Worm (Caenorhabditis elegans) whole organism, L4 larva: ENCODE data around the gene Y67D8B.1.

ENCODE experiments used
- D1046.2 ChIP-seq: fragments of 200-800 bp; sonication (Bioruptor generic); IDR thresholded peaks from 2 replicates; pipeline ENCODE4 v1.3.6; 2022; ENCODE audit warnings: missing genetic modification characterization, missing compliant biosample characterization
- T20F7.1 ChIP-seq: fragments of 200-800 bp; sonication (Bioruptor generic); optimal IDR thresholded peaks from 2 replicates; lab custom pipeline; 2018; ENCODE audit warnings: mild to moderate bottlenecking, missing genetic modification characterization, missing compliant biosample characterization
- ZK337.2 ChIP-seq: fragments of 200-800 bp; sonication (Bioruptor generic); IDR thresholded peaks from 2 replicates; pipeline ENCODE4 v1.3.6; 2022; ENCODE audit warnings: missing genetic modification reagents, missing genetic modification characterization, missing compliant biosample characterization
- ZK546.5 ChIP-seq, 2 experiments: sonication (generic microtip); optimal IDR thresholded peaks; 2 replicates each; lab custom pipeline; 2017; ENCODE audit warnings: missing biosample characterization in 2 of 2, missing genetic modification characterization in 2 of 2
- aha-1 ChIP-seq: fragments of 150-350 bp; peaks from one replicate; lab custom pipeline; 2014; ENCODE audit warnings: missing biosample characterization, missing genetic modification characterization
- ama-1 ChIP-seq: fragments of 150-350 bp; optimal IDR thresholded peaks from 2 replicates; lab custom pipeline; 2014; ENCODE audit warnings: inconsistent platforms, mixed read lengths
- attf-4 ChIP-seq: sonication (generic microtip); optimal IDR thresholded peaks from 3 replicates; lab custom pipeline; 2017; ENCODE audit warnings: missing biosample characterization, missing genetic modification characterization
- ceh-20 ChIP-seq: fragments of 200-800 bp; sonication (Bioruptor generic); IDR thresholded peaks from 2 replicates; pipeline ENCODE4 v1.3.6; 2022; ENCODE audit warnings: missing genetic modification reagents, missing genetic modification characterization, missing compliant biosample characterization
- ceh-28 ChIP-seq: fragments of 150-350 bp; optimal IDR thresholded peaks from 2 replicates; lab custom pipeline; 2014; ENCODE audit warnings: missing biosample characterization, missing genetic modification reagents, missing genetic modification characterization
- ceh-44 ChIP-seq: fragments of 200-800 bp; sonication (Bioruptor generic); IDR thresholded peaks from 2 replicates; pipeline ENCODE4 v1.3.6; 2022; ENCODE audit warnings: missing genetic modification reagents, missing genetic modification characterization, missing compliant biosample characterization
- ceh-82 ChIP-seq: sonication (generic microtip); optimal IDR thresholded peaks from 2 replicates; lab custom pipeline; 2017; ENCODE audit warnings: missing biosample characterization, missing genetic modification characterization
- cey-2 ChIP-seq: sonication (generic microtip); optimal IDR thresholded peaks from 3 replicates; lab custom pipeline; 2017; ENCODE audit warnings: missing genetic modification characterization, mild to moderate bottlenecking, missing compliant biosample characterization, antibody characterized with exemption, borderline replicate concordance; ENCODE audit not compliant: insufficient read depth
- ctbp-1 ChIP-seq: fragments of 200-800 bp; sonication (Bioruptor generic); IDR thresholded peaks from 2 replicates; pipeline ENCODE4 v1.3.6; 2022; ENCODE audit warnings: missing genetic modification reagents, missing genetic modification characterization, missing compliant biosample characterization
- daf-16 ChIP-seq, 3 experiments: sonication (generic microtip); optimal IDR thresholded peaks; 2 replicates each; lab custom pipeline; 2016 to 2017; ENCODE audit warnings: missing genetic modification characterization in 3 of 3, missing genetic modification reagents in 3 of 3, mild to moderate bottlenecking in 2 of 3, missing compliant biosample characterization in 2 of 3, missing biosample characterization in 1 of 3, moderate library complexity in 1 of 3
- dmd-9 ChIP-seq: fragments of 200-800 bp; sonication (Bioruptor generic); IDR thresholded peaks from 2 replicates; pipeline ENCODE4 v1.3.6; 2022; ENCODE audit warnings: missing genetic modification reagents, missing genetic modification characterization, missing compliant biosample characterization
- dpl-1 ChIP-seq: fragments of 150-350 bp; optimal IDR thresholded peaks from 2 replicates; lab custom pipeline; 2014; ENCODE audit warnings: missing biosample characterization, missing genetic modification reagents, missing genetic modification characterization
- duxl-1 ChIP-seq: sonication (generic microtip); optimal IDR thresholded peaks from 2 replicates; lab custom pipeline; 2016; ENCODE audit warnings: mild to moderate bottlenecking, missing genetic modification characterization, moderate library complexity, missing compliant biosample characterization; ENCODE audit not compliant: poor library complexity
- egl-43 ChIP-seq: fragments of 200-800 bp; sonication (Bioruptor generic); IDR thresholded peaks from 2 replicates; pipeline ENCODE4 v1.3.6; 2022; ENCODE audit warnings: missing genetic modification reagents, missing genetic modification characterization, missing compliant biosample characterization
- hif-1 ChIP-seq, 2 experiments: sonication (generic microtip); optimal IDR thresholded peaks; 2 replicates each; lab custom pipeline; 2016 to 2017; ENCODE audit warnings: missing compliant biosample characterization in 2 of 2, missing genetic modification characterization in 2 of 2, missing genetic modification reagents in 2 of 2, missing genotype in 2 of 2, mild to moderate bottlenecking in 1 of 2
- hlh-11 ChIP-seq: fragments of 200-800 bp; sonication (Bioruptor generic); optimal IDR thresholded peaks from 2 replicates; lab custom pipeline; 2018; ENCODE audit warnings: mild to moderate bottlenecking, missing genetic modification characterization, missing compliant biosample characterization
- hmg-1.1 ChIP-seq: fragments of 200-800 bp; sonication (Bioruptor generic); IDR thresholded peaks from 2 replicates; pipeline ENCODE4 v1.3.6; 2022; ENCODE audit warnings: missing genetic modification reagents, missing genetic modification characterization, missing compliant biosample characterization
- jun-1 ChIP-seq: fragments of 150-350 bp; optimal IDR thresholded peaks from 2 replicates; lab custom pipeline; 2014; ENCODE audit warnings: missing biosample characterization, missing genetic modification reagents, missing genetic modification characterization
- lin-15B ChIP-seq: fragments of 150-350 bp; sonication (generic microtip); optimal IDR thresholded peaks from 3 replicates; lab custom pipeline; 2014; ENCODE audit warnings: missing biosample characterization, missing genetic modification characterization
- lin-38 ChIP-seq: fragments of 200-800 bp; sonication (Bioruptor generic); IDR thresholded peaks from 2 replicates; pipeline ENCODE4 v1.3.6; 2022; ENCODE audit warnings: missing genetic modification reagents, missing genetic modification characterization, missing compliant biosample characterization
- lir-3 ChIP-seq: sonication (generic microtip); optimal IDR thresholded peaks from 2 replicates; lab custom pipeline; 2016; ENCODE audit warnings: mild to moderate bottlenecking, missing genetic modification characterization, missing compliant biosample characterization
- madf-5 ChIP-seq, 2 experiments: fragments of 200-800 bp; sonication (Bioruptor generic); IDR thresholded peaks; 2 replicates each; pipeline ENCODE4 v1.3.6; 2022; ENCODE audit warnings: missing compliant biosample characterization in 2 of 2, missing genetic modification characterization in 2 of 2
- madf-9 ChIP-seq: fragments of 200-800 bp; sonication (Bioruptor generic); conservative IDR thresholded peaks from 2 replicates; pipeline ENCODE4 v1.3.6; 2022; ENCODE audit warnings: missing genetic modification reagents, missing genetic modification characterization, missing compliant biosample characterization
- mdl-1 ChIP-seq, 2 experiments: fragments of 150-350 bp in 1 of 2; sonication (generic microtip) in 1 of 2; optimal IDR thresholded peaks; 2 replicates each; lab custom pipeline; 2014 to 2017; ENCODE audit warnings: missing biosample characterization in 2 of 2, missing genetic modification characterization in 2 of 2
- mdt-29 ChIP-seq: fragments of 200-800 bp; sonication (Bioruptor generic); IDR thresholded peaks from 2 replicates; pipeline ENCODE4 v1.3.6; 2022; ENCODE audit warnings: missing genetic modification reagents, missing genetic modification characterization, missing compliant biosample characterization
- mep-1 ChIP-seq: fragments of 150-350 bp; sonication (generic microtip); optimal IDR thresholded peaks from 3 replicates; lab custom pipeline; 2014; ENCODE audit warnings: missing biosample characterization, missing genetic modification characterization
- mxl-2 ChIP-seq: fragments of 200-800 bp; sonication (Bioruptor generic); conservative IDR thresholded peaks from 2 replicates; pipeline ENCODE4 v1.3.6; 2022; ENCODE audit warnings: missing genetic modification reagents, missing genetic modification characterization, missing compliant biosample characterization
- nhr-10 ChIP-seq: fragments of 150-350 bp; optimal IDR thresholded peaks from 2 replicates; lab custom pipeline; 2014; ENCODE audit warnings: missing biosample characterization, missing genetic modification characterization
- nhr-11 ChIP-seq: fragments of 150-350 bp; optimal IDR thresholded peaks from 2 replicates; lab custom pipeline; 2014; ENCODE audit warnings: missing biosample characterization, missing genetic modification characterization
- nhr-48 ChIP-seq: sonication (generic microtip); optimal IDR thresholded peaks from 2 replicates; lab custom pipeline; 2016; ENCODE audit warnings: mild to moderate bottlenecking, missing genetic modification characterization, missing compliant biosample characterization
- nhr-6 ChIP-seq: fragments of 150-350 bp; optimal IDR thresholded peaks from 2 replicates; lab custom pipeline; 2014; ENCODE audit warnings: missing biosample characterization, missing genetic modification characterization
- pqm-1 ChIP-seq: sonication (generic microtip); optimal IDR thresholded peaks from 2 replicates; lab custom pipeline; 2017; ENCODE audit warnings: missing biosample characterization, missing genetic modification characterization
- rbr-2 ChIP-seq: sonication (generic microtip); optimal IDR thresholded peaks from 2 replicates; lab custom pipeline; 2016; ENCODE audit warnings: missing genotype, missing genetic modification characterization, missing compliant biosample characterization
- sdz-12 ChIP-seq: fragments of 200-800 bp; sonication (Bioruptor generic); optimal IDR thresholded peaks from 2 replicates; lab custom pipeline; 2018; ENCODE audit warnings: mild to moderate bottlenecking, missing genetic modification characterization, missing compliant biosample characterization
- set-16 ChIP-seq: fragments of 200-800 bp; sonication (Bioruptor generic); IDR thresholded peaks from 2 replicates; pipeline ENCODE4 v1.3.6; 2022; ENCODE audit warnings: missing genetic modification reagents, missing genetic modification characterization, missing compliant biosample characterization
- snpc-4 ChIP-seq: fragments of 150-350 bp; optimal IDR thresholded peaks from 2 replicates; lab custom pipeline; 2014; ENCODE audit warnings: missing biosample characterization, missing genetic modification characterization
- unc-62 ChIP-seq, 3 experiments: fragments of 150-350 bp in 1 of 3; sonication (generic microtip); optimal IDR thresholded peaks in 2 of 3; peaks in 1 of 3; 1 replicate in 1 of 3; 2 replicates in 2 of 3; lab custom pipeline; 2014 to 2017; ENCODE audit warnings: missing biosample characterization in 3 of 3, missing genetic modification characterization in 3 of 3, missing genetic modification reagents in 3 of 3, missing genotype in 1 of 3
- zfp-3 ChIP-seq: fragments of 200-800 bp; sonication (Bioruptor generic); conservative IDR thresholded peaks from 2 replicates; pipeline ENCODE4 v1.3.6; 2022; ENCODE audit warnings: missing genetic modification reagents, missing genetic modification characterization, missing compliant biosample characterization
- zip-2 ChIP-seq: fragments of 150-350 bp; optimal IDR thresholded peaks from 2 replicates; lab custom pipeline; 2014; ENCODE audit warnings: missing biosample characterization, missing genetic modification characterization
- ztf-11 ChIP-seq: fragments of 150-350 bp; optimal IDR thresholded peaks from 2 replicates; lab custom pipeline; 2014; ENCODE audit warnings: missing biosample characterization, missing genetic modification characterization
- ztf-7 ChIP-seq: fragments of 150-350 bp; optimal IDR thresholded peaks from 2 replicates; lab custom pipeline; 2014; ENCODE audit warnings: missing biosample characterization, missing genetic modification characterization

Gene Y67D8B.1

ce11 chrIV:3166896-3167295, 5.5 kb downstream of the Y67D8B.1 start (continued):
- TF ChIP-seq rbr-2 (tag; lab: Kevin White, UChicago) (no peak), mxl-2 (GFP tag; lab: Robert Waterston, UW) (no peak), dmd-9 (GFP tag; lab: Robert Waterston, UW) (no peak), T20F7.1 (no peak), egl-43 (GFP tag; lab: Robert Waterston, UW) (no peak), lin-15B (tag; lab: Kevin White, UChicago) (no peak), jun-1 (tag; lab: Kevin White, UChicago) (no peak), ama-1 (lab: Kevin White, UChicago) (no peak), hif-1 (tag; optimal IDR thresholded peaks at IDR 0.05; lab: Kevin White, UChicago) (no peak), nhr-48 (no peak), ztf-11 (tag; lab: Kevin White, UChicago) (no peak), zfp-3 (GFP tag; lab: Robert Waterston, UW) (no peak)

- TF ChIP-seq mdt-29 (GFP tag; lab: Robert Waterston, UW), result no peak
- no peak for TF ChIP-seq ZK546.5 (tag; optimal IDR thresholded peaks at IDR 0.05; lab: Kevin White, UChicago)
- TF ChIP-seq zip-2 (tag; lab: Kevin White, UChicago), result no peak
- TF ChIP-seq duxl-1, result no peak
- no peak for TF ChIP-seq zfp-3 (GFP tag; lab: Robert Waterston, UW)
- TF ChIP-seq rbr-2 (tag; lab: Kevin White, UChicago), result no peak
- no peak for TF ChIP-seq dpl-1 (GFP tag; lab: Kevin White, UChicago)
- no peak for TF ChIP-seq snpc-4 (tag; lab: Kevin White, UChicago)
- no peak for TF ChIP-seq madf-5 (GFP tag; IDR thresholded peaks at IDR 0.05; lab: Robert Waterston, UW)
- TF ChIP-seq dmd-9 (GFP tag; lab: Robert Waterston, UW), result no peak
- TF ChIP-seq ztf-11 (tag; lab: Kevin White, UChicago), result no peak
- no peak for TF ChIP-seq mdl-1 (tag; optimal IDR thresholded peaks at IDR 0.05; lab: Kevin White, UChicago)
- no peak for TF ChIP-seq ztf-7
- no peak for TF ChIP-seq madf-9 (GFP tag; lab: Robert Waterston, UW)
Observed at ce11 chrIV:3165365-3165764, 7.0 kb downstream of the Y67D8B.1 start.

- no peak for TF ChIP-seq lin-38 (GFP tag; lab: Robert Waterston, UW)
- TF ChIP-seq egl-43 (GFP tag; lab: Robert Waterston, UW), result peak; percentile 53; the same call in 1 of the 2 replicates
- no peak for TF ChIP-seq attf-4 (tag; lab: Kevin White, UChicago)
- peak; percentile 66 for TF ChIP-seq ctbp-1 (GFP tag; lab: Robert Waterston, UW)
- peak in 1 of 2 experiments; percentile 10 for TF ChIP-seq mdl-1 (tag; optimal IDR thresholded peaks at IDR 0.05; lab: Kevin White, UChicago)
- peak; percentile 56 for TF ChIP-seq hmg-1.1 (GFP tag; lab: Robert Waterston, UW)
- TF ChIP-seq aha-1, result peak; percentile 71
- TF ChIP-seq hif-1 (tag; optimal IDR thresholded peaks at IDR 0.05; lab: Kevin White, UChicago), result peak in 1 of 2 experiments; percentile 3
- TF ChIP-seq ZK337.2 (GFP tag; lab: Robert Waterston, UW), result no peak
- TF ChIP-seq nhr-6, result peak; percentile 10
- peak; percentile 52; the same call in 1 of the 2 replicates for TF ChIP-seq ceh-20 (GFP tag; lab: Robert Waterston, UW)
- peak in 1 of 2 experiments; percentile 12 for TF ChIP-seq daf-16 (GFP tag; optimal IDR thresholded peaks at IDR 0.05; lab: Kevin White, UChicago)
- no peak for TF ChIP-seq daf-16 (tag; optimal IDR thresholded peaks at IDR 0.05; lab: Kevin White, UChicago)
- TF ChIP-seq unc-62 (GFP tag; optimal IDR thresholded peaks at IDR 0.05 in 1 of 2; lab: Kevin White, UChicago), result peak in 1 of 2 experiments; percentile 87
- no peak for TF ChIP-seq unc-62 (tag; optimal IDR thresholded peaks at IDR 0.05; lab: Kevin White, UChicago)
- TF ChIP-seq set-16 (GFP tag; lab: Robert Waterston, UW), result peak; percentile 81
- TF ChIP-seq, all 104 proteins: peak for 11
Observed at ce11 chrIV:3163562-3163961, 8.8 kb downstream of the Y67D8B.1 start.

ce11 chrIV:3160785-3161184, 11.6 kb downstream of the Y67D8B.1 start:
- TF ChIP-seq ceh-28 (tag; lab: Kevin White, UChicago), result peak; percentile 91
- TF ChIP-seq nhr-11, result peak; percentile 89
- TF ChIP-seq D1046.2 (GFP tag; lab: Robert Waterston, UW), result no peak
- TF ChIP-seq cey-2 (tag; lab: Kevin White, UChicago), result no peak
- TF ChIP-seq set-16 (GFP tag; lab: Robert Waterston, UW), result peak; percentile 42; the same call in 1 of the 2 replicates
- peak; percentile 91 for TF ChIP-seq aha-1
- no peak for TF ChIP-seq lir-3 (tag; lab: Kevin White, UChicago)
- peak; percentile 45 for TF ChIP-seq jun-1 (tag; lab: Kevin White, UChicago)
- TF ChIP-seq nhr-10 (tag; lab: Kevin White, UChicago), result no peak
- TF ChIP-seq sdz-12 (GFP tag; lab: Kevin White, UChicago), result no peak
- peak; percentile 51 for TF ChIP-seq pqm-1 (tag; lab: Kevin White, UChicago)
- no peak for TF ChIP-seq ceh-44 (GFP tag; lab: Robert Waterston, UW)
- no peak for TF ChIP-seq ceh-82
- peak; percentile 88 for TF ChIP-seq mep-1 (tag; lab: Kevin White, UChicago)
- TF ChIP-seq hlh-11 (tag; lab: Kevin White, UChicago), result peak; percentile 96
